Worm (Caenorhabditis elegans): ENCODE measurements around the gene ech-2.
"Not testable (repeated sequence)": the region's sequence is repeated elsewhere in the genome, so short reads cannot be mapped to it uniquely, and the experiment has no call there.

DNA sequence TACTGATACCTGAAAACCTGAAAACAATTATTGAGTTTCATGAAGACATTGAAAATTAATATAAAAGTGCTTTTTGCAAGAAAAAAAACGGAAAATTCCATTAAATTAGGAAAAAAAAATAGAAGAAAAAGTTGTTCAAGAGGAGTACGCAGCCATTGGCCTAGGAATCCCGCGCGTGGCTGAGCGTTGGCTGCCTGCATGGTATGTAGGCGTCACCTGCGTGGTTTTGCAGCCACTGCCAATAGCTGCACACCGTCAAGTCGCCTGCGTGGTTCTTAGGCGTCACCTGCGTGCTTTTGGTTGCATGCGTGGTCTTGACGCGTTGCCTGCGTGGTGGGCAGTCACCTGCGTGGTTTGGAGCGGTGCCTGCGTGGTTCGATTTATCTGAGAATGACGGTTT, 28.1 kb downstream of the ech-2 start, which contains the start of gene M117.6:
- not testable (repeated sequence) for TF ChIP-seq lin-13 (GFP tag; optimal IDR thresholded peaks at IDR 0.05); hlh-30 (tag; optimal IDR thresholded peaks at IDR 0.05; ENCODE audit: insufficient read depth); zag-1 (tag; optimal IDR thresholded peaks at IDR 0.05); lin-39 (tag; optimal IDR thresholded peaks at IDR 0.05)
